Worm (Caenorhabditis elegans) whole organism, L1 larva: Measurements from ENCODE around the gene W04E12.5.

Experiments used
- C04F5.9 ChIP-seq: sonication (generic microtip); optimal IDR thresholded peaks from 2 replicates; lab custom pipeline; 2016; ENCODE audit warnings: missing genetic modification characterization, missing compliant biosample characterization
- F16B12.6 ChIP-seq: fragments of 150-350 bp; optimal IDR thresholded peaks from 2 replicates; lab custom pipeline; 2014; ENCODE audit warnings: missing biosample characterization, missing genetic modification characterization
- aha-1 ChIP-seq: fragments of 150-350 bp; optimal IDR thresholded peaks from 2 replicates; lab custom pipeline; 2014; ENCODE audit warnings: missing biosample characterization, missing genetic modification characterization
- aly-2 ChIP-seq: fragments of 150-350 bp; optimal IDR thresholded peaks from 2 replicates; lab custom pipeline; 2014; ENCODE audit warnings: missing biosample characterization, missing genetic modification characterization
- ceh-63 ChIP-seq: fragments of 200-800 bp; sonication (Bioruptor generic); optimal IDR thresholded peaks from 2 replicates; lab custom pipeline; 2018; ENCODE audit warnings: mild to moderate bottlenecking, missing genetic modification characterization, missing compliant biosample characterization
- ces-1 ChIP-seq: fragments of 150-350 bp; optimal IDR thresholded peaks from 2 replicates; lab custom pipeline; 2014; ENCODE audit warnings: missing biosample characterization, missing genetic modification reagents, missing genetic modification characterization
- egl-27 ChIP-seq, 2 experiments: fragments of 150-350 bp in 1 of 2; sonication (generic microtip); optimal IDR thresholded peaks; 3 replicates each; lab custom pipeline; 2017 to 2018; ENCODE audit warnings: missing biosample characterization in 2 of 2, missing genetic modification characterization in 2 of 2, missing genetic modification reagents in 2 of 2
- elt-2 ChIP-seq: sonication (generic microtip); optimal IDR thresholded peaks from 2 replicates; lab custom pipeline; 2016; ENCODE audit warnings: missing genetic modification characterization, mild to moderate bottlenecking, inconsistent platforms, missing compliant biosample characterization, missing genetic modification reagents
- elt-3 ChIP-seq, 6 experiments: fragments of 150-350 bp in 1 of 6; sonication (generic microtip); optimal IDR thresholded peaks; 2 replicates each; lab custom pipeline; 2017 to 2018; ENCODE audit warnings: missing biosample characterization in 6 of 6, missing genetic modification characterization in 6 of 6, inconsistent platforms in 1 of 6
- ets-5 ChIP-seq: fragments of 200-800 bp; sonication (Bioruptor generic); IDR thresholded peaks from 2 replicates; pipeline ENCODE4 v1.3.6; 2022; ENCODE audit warnings: missing genetic modification characterization, missing compliant biosample characterization
- fkh-8 ChIP-seq: sonication (generic microtip); optimal IDR thresholded peaks from 2 replicates; lab custom pipeline; 2016; ENCODE audit warnings: mild to moderate bottlenecking, missing genetic modification characterization, missing compliant biosample characterization
- fos-1 ChIP-seq: fragments of 150-350 bp; optimal IDR thresholded peaks from 2 replicates; lab custom pipeline; 2014; ENCODE audit warnings: missing biosample characterization, missing genetic modification characterization
- hlh-4 ChIP-seq: sonication (generic microtip); optimal IDR thresholded peaks from 2 replicates; lab custom pipeline; 2016; ENCODE audit warnings: mild to moderate bottlenecking, missing genetic modification characterization, missing compliant biosample characterization
- hpl-2 ChIP-seq: fragments of 150-350 bp; optimal IDR thresholded peaks from 2 replicates; lab custom pipeline; 2014; ENCODE audit warnings: missing biosample characterization, missing genetic modification reagents, missing genetic modification characterization
- lin-13 ChIP-seq: fragments of 150-350 bp; optimal IDR thresholded peaks from 2 replicates; lab custom pipeline; 2014; ENCODE audit warnings: missing biosample characterization, missing genetic modification reagents, missing genetic modification characterization
- lsy-2 ChIP-seq, 2 experiments: fragments of 150-350 bp; optimal IDR thresholded peaks; 2 replicates each; lab custom pipeline; 2014; ENCODE audit warnings: missing biosample characterization in 2 of 2, missing genetic modification characterization in 2 of 2
- mef-2 ChIP-seq: fragments of 150-350 bp; optimal IDR thresholded peaks from 2 replicates; lab custom pipeline; 2014; ENCODE audit warnings: missing biosample characterization, missing genetic modification characterization
- nhr-28 ChIP-seq: fragments of 150-350 bp; optimal IDR thresholded peaks from 2 replicates; lab custom pipeline; 2014; ENCODE audit warnings: missing biosample characterization, missing genetic modification characterization
- pag-3 ChIP-seq: sonication (generic microtip); optimal IDR thresholded peaks from 2 replicates; lab custom pipeline; 2017; ENCODE audit warnings: missing genetic modification characterization, mild to moderate bottlenecking, missing compliant biosample characterization, antibody characterized with exemption, borderline replicate concordance; ENCODE audit not compliant: insufficient read depth
- snpc-4 ChIP-seq: fragments of 150-350 bp; optimal IDR thresholded peaks from 2 replicates; lab custom pipeline; 2014; ENCODE audit warnings: missing biosample characterization, missing genetic modification characterization
- snu-23 ChIP-seq: sonication (generic microtip); optimal IDR thresholded peaks from 2 replicates; lab custom pipeline; 2016; ENCODE audit warnings: missing genetic modification characterization, missing compliant biosample characterization
- swsn-7 ChIP-seq: sonication (generic microtip); optimal IDR thresholded peaks from 2 replicates; lab custom pipeline; 2016; ENCODE audit warnings: missing genetic modification characterization, missing compliant biosample characterization
- tlp-1 ChIP-seq: fragments of 150-350 bp; optimal IDR thresholded peaks from 2 replicates; lab custom pipeline; 2014; ENCODE audit warnings: missing biosample characterization, missing genetic modification characterization
- unc-130 ChIP-seq: fragments of 150-350 bp; optimal IDR thresholded peaks from 2 replicates; lab custom pipeline; 2017; ENCODE audit warnings: missing biosample characterization, missing genetic modification characterization, inconsistent platforms
- unc-62 ChIP-seq: fragments of 150-350 bp; optimal IDR thresholded peaks from 2 replicates; lab custom pipeline; 2014; ENCODE audit warnings: missing biosample characterization, missing genetic modification reagents, missing genetic modification characterization
- unc-98 ChIP-seq: fragments of 200-800 bp; sonication (Bioruptor generic); IDR thresholded peaks from 2 replicates; pipeline ENCODE4 v1.3.6; 2022; ENCODE audit warnings: missing genetic modification characterization, missing compliant biosample characterization
- xbp-1 ChIP-seq: sonication (generic microtip); optimal IDR thresholded peaks from 2 replicates; lab custom pipeline; 2016; ENCODE audit warnings: missing genetic modification characterization, missing compliant biosample characterization
- zip-4 ChIP-seq: fragments of 200-800 bp; sonication (Bioruptor generic); optimal IDR thresholded peaks from 2 replicates; lab custom pipeline; 2018; ENCODE audit warnings: mild to moderate bottlenecking, missing genetic modification characterization, moderate library complexity, missing compliant biosample characterization
- ztf-11 ChIP-seq, 2 experiments: sonication (generic microtip); optimal IDR thresholded peaks; 2 replicates each; lab custom pipeline; 2016 to 2017; ENCODE audit warnings: missing genetic modification characterization in 2 of 2, missing biosample characterization in 1 of 2, missing compliant biosample characterization in 1 of 2

The W04E12.5 gene

ce11 chrV:19783829-19784228, 37.9 kb downstream of the W04E12.5 start, which contains the start of gene srt-45:
srt-45 (plus strand) TSS chrV:19784129.
- TF ChIP-seq snu-23 (GFP tag; lab: Kevin White, UChicago): no peak
- TF ChIP-seq aly-2 (tag; lab: Kevin White, UChicago): no peak
- no peak for TF ChIP-seq aha-1 (tag; lab: Kevin White, UChicago)
- no peak for TF ChIP-seq tlp-1
- TF ChIP-seq egl-27 (tag; optimal IDR thresholded peaks at IDR 0.05; lab: Kevin White, UChicago): no peak

ce11 chrV:19788360-19788759, 42.4 kb downstream of the W04E12.5 start, which contains the start of gene clec-258:
clec-258 (plus strand) TSS chrV:19788440.
- TF ChIP-seq elt-2 (peak; percentile 54), tlp-1 (peak; percentile 14), fos-1 (tag; lab: Kevin White, UChicago) (no peak)

ce11 chrV:19790248-19790647, 44.3 kb downstream of the W04E12.5 start:
- TF ChIP-seq snpc-4 (tag; lab: Kevin White, UChicago): no peak
- no peak for TF ChIP-seq elt-3 (tag; optimal IDR thresholded peaks at IDR 0.05; lab: Kevin White, UChicago)
- no peak for TF ChIP-seq xbp-1 (tag; lab: Kevin White, UChicago)
- TF ChIP-seq ets-5 (GFP tag; lab: Robert Waterston, UW): no peak
- TF ChIP-seq lin-13 (GFP tag; lab: Kevin White, UChicago): no peak
- TF ChIP-seq unc-98 (GFP tag; lab: Robert Waterston, UW): no peak
- TF ChIP-seq hpl-2: no peak
- TF ChIP-seq fos-1 (tag; lab: Kevin White, UChicago): no peak
- TF ChIP-seq nhr-28 (tag; lab: Kevin White, UChicago): no peak
- no peak for TF ChIP-seq ceh-63 (GFP tag; lab: Kevin White, UChicago)
- TF ChIP-seq snu-23 (GFP tag; lab: Kevin White, UChicago): no peak
- TF ChIP-seq unc-130: no peak
- no peak for TF ChIP-seq pag-3 (tag; lab: Kevin White, UChicago)
- no peak for TF ChIP-seq swsn-7
- no peak for TF ChIP-seq zip-4
- TF ChIP-seq ces-1 (GFP tag; lab: Kevin White, UChicago): no peak
- no peak for TF ChIP-seq hlh-4

- TF ChIP-seq F16B12.6: no peak
- no peak for TF ChIP-seq ztf-11 (tag; optimal IDR thresholded peaks at IDR 0.05; lab: Kevin White, UChicago)
- TF ChIP-seq unc-62: no peak
- TF ChIP-seq egl-27 (tag; optimal IDR thresholded peaks at IDR 0.05; lab: Kevin White, UChicago): no peak
- no peak for TF ChIP-seq mef-2 (tag; lab: Kevin White, UChicago)
- no peak for TF ChIP-seq C04F5.9
- TF ChIP-seq fkh-8 (tag; lab: Kevin White, UChicago): no peak
- no peak for TF ChIP-seq lsy-2 (tag; optimal IDR thresholded peaks at IDR 0.05; lab: Kevin White, UChicago)
These were observed 49.0 kb downstream of the W04E12.5 start, which contains the start of gene M162.7 for ce11 chrV:19794931-19795330. M162.7 (minus strand) TSS chrV:19795031.
